Fruit fly (Drosophila melanogaster) whole organism: ENCODE data around the gene sdt.
A peak's percentile ranks its signal among the peaks of the same experiment; 100 is the strongest.

ENCODE experiments used
- CG8478 ChIP-seq: fragments of >200 bp; optimal IDR thresholded peaks from 2 replicates; lab custom pipeline; 2018; ENCODE audit warnings: inconsistent platforms
- Dll ChIP-seq: fragments of >200 bp; optimal IDR thresholded peaks from 2 replicates; lab custom pipeline; 2017
- EcR ChIP-seq, 2 experiments: fragments of >200 bp; optimal IDR thresholded peaks; 2 replicates each; lab custom pipeline; 2017; ENCODE audit warnings: missing biosample characterization in 2 of 2, missing genetic modification characterization in 2 of 2, missing genetic modification reagents in 2 of 2
- pan ChIP-seq: fragments of >200 bp; optimal IDR thresholded peaks from 2 replicates; lab custom pipeline; 2017
- psq ChIP-seq: fragments of >200 bp; optimal IDR thresholded peaks from 2 replicates; lab custom pipeline; 2017
- usp ChIP-seq: fragments of >200 bp; optimal IDR thresholded peaks from 2 replicates; lab custom pipeline; 2017; ENCODE audit warnings: missing biosample characterization, missing genetic modification characterization, mixed read lengths

Gene sdt

dm6 chrX:8178165-8178955 lies at the start of gene sdt:
Gene sdt (plus strand): TSS chrX:8178549.
- TF ChIP-seq EcR (GFP tag; optimal IDR thresholded peaks at IDR 0.05; lab: Kevin White, UChicago) = no peak
- TF ChIP-seq Dll (lab: Kevin White, UChicago) = no peak
- no peak for TF ChIP-seq pan (lab: Kevin White, UChicago)
- no peak for TF ChIP-seq usp (GFP tag; lab: Kevin White, UChicago)
- TF ChIP-seq CG8478 (lab: Kevin White, UChicago) = no peak
- TF ChIP-seq psq (lab: Kevin White, UChicago) = no peak

dm6 chrX:8129204-8129997 lies 48.9 kb upstream of the sdt start, which contains the start of gene CG2116:
Gene CG2116 (plus strand): TSS chrX:8129812.
- TF ChIP-seq Dll (lab: Kevin White, UChicago) = no peak

dm6 chrX:8131693-8132313 lies 46.5 kb upstream of the sdt start, which contains the start of gene CG10958:
Gene CG10958 (plus strand): TSS chrX:8132285.
- TF ChIP-seq psq (lab: Kevin White, UChicago) (no peak), pan (lab: Kevin White, UChicago) (no peak), EcR (GFP tag; optimal IDR thresholded peaks at IDR 0.05; lab: Kevin White, UChicago) (no peak), usp (GFP tag; lab: Kevin White, UChicago) (no peak), Dll (lab: Kevin White, UChicago) (no peak), CG8478 (lab: Kevin White, UChicago) (no peak)

dm6 chrX:8135420-8135874 lies 42.9 kb upstream of the sdt start, which contains the start of the genes cyr and CG2120:
Gene cyr (minus strand): TSS chrX:8135713.
Gene CG2120 (plus strand): TSS chrX:8135824.
- TF ChIP-seq pan (lab: Kevin White, UChicago) (no peak), psq (lab: Kevin White, UChicago) (no peak), Dll (lab: Kevin White, UChicago) (no peak), EcR (GFP tag; optimal IDR thresholded peaks at IDR 0.05; lab: Kevin White, UChicago) (no peak), CG8478 (lab: Kevin White, UChicago) (no peak), usp (GFP tag; lab: Kevin White, UChicago) (no peak)

dm6 chrX:8137285-8137684 lies 41.1 kb upstream of the sdt start:
- no peak for TF ChIP-seq CG8478 (lab: Kevin White, UChicago)
- TF ChIP-seq EcR (GFP tag; optimal IDR thresholded peaks at IDR 0.05; lab: Kevin White, UChicago) = no peak
- no peak for TF ChIP-seq Dll (lab: Kevin White, UChicago)
- TF ChIP-seq pan (lab: Kevin White, UChicago) = no peak
- no peak for TF ChIP-seq usp (GFP tag; lab: Kevin White, UChicago)
- no peak for TF ChIP-seq psq (lab: Kevin White, UChicago)

dm6 chrX:8140707-8141106 lies 37.6 kb upstream of the sdt start:
- TF ChIP-seq usp (GFP tag; lab: Kevin White, UChicago) = no peak
- TF ChIP-seq EcR (GFP tag; optimal IDR thresholded peaks at IDR 0.05; lab: Kevin White, UChicago) = no peak
- TF ChIP-seq Dll (lab: Kevin White, UChicago) = no peak
- TF ChIP-seq pan (lab: Kevin White, UChicago) = no peak
- no peak for TF ChIP-seq CG8478 (lab: Kevin White, UChicago)

- TF ChIP-seq EcR (GFP tag; optimal IDR thresholded peaks at IDR 0.05; lab: Kevin White, UChicago) (no peak), pan (lab: Kevin White, UChicago) (no peak), Dll (lab: Kevin White, UChicago) (peak; percentile 24), CG8478 (lab: Kevin White, UChicago) (peak; percentile 87), psq (lab: Kevin White, UChicago) (no peak), usp (GFP tag; lab: Kevin White, UChicago) (no peak)
These were observed 36.8 kb upstream of the sdt start for dm6 chrX:8141353-8142066.

dm6 chrX:8142067-8142462 lies 36.3 kb upstream of the sdt start, which contains the start of gene Smox:
Gene Smox (minus strand): TSS chrX:8142279.
- TF ChIP-seq CG8478 (lab: Kevin White, UChicago) = no peak
- TF ChIP-seq psq (lab: Kevin White, UChicago) = no peak
- no peak for TF ChIP-seq Dll (lab: Kevin White, UChicago)
- TF ChIP-seq usp (GFP tag; lab: Kevin White, UChicago) = no peak
- TF ChIP-seq pan (lab: Kevin White, UChicago) = no peak
- TF ChIP-seq EcR (GFP tag; optimal IDR thresholded peaks at IDR 0.05; lab: Kevin White, UChicago) = no peak

- TF ChIP-seq CG8478 (lab: Kevin White, UChicago) (no peak), EcR (GFP tag; optimal IDR thresholded peaks at IDR 0.05; lab: Kevin White, UChicago) (no peak), usp (GFP tag; lab: Kevin White, UChicago) (no peak), psq (lab: Kevin White, UChicago) (no peak), Dll (lab: Kevin White, UChicago) (no peak), pan (lab: Kevin White, UChicago) (no peak)
These were observed 34.8 kb upstream of the sdt start, which contains the start of gene CG17982 for dm6 chrX:8143537-8143936. Gene CG17982 (minus strand): TSS chrX:8143835.
